Fruit fly (Drosophila melanogaster) whole organism, embryonic: ENCODE results near the gene CG13144.

Experiments used
- Ada2b ChIP-seq: fragments of 200-800 bp; sonication (Bioruptor generic); IDR thresholded peaks from 2 replicates; pipeline ENCODE4 v1.3.6; 2022; ENCODE audit warnings: missing biosample characterization, missing genetic modification characterization
- CG10431 ChIP-seq: fragments of 200-800 bp; sonication (Bioruptor generic); optimal IDR thresholded peaks from 3 replicates; lab custom pipeline; 2018; ENCODE audit warnings: missing biosample characterization, mild to moderate bottlenecking, missing genetic modification characterization
- CG10959 ChIP-seq: fragments of 200-800 bp; sonication (Bioruptor generic); IDR thresholded peaks from 2 replicates; pipeline ENCODE4 v1.3.6; 2022; ENCODE audit warnings: missing biosample characterization, missing genetic modification characterization
- CG11504 ChIP-seq: fragments of 200-800 bp; sonication (Bioruptor generic); optimal IDR thresholded peaks from 3 replicates; lab custom pipeline; 2019; ENCODE audit warnings: missing biosample characterization, mild to moderate bottlenecking, missing genetic modification characterization, moderate library complexity
- CG12071 ChIP-seq: fragments of 200-800 bp; sonication (Bioruptor generic); optimal IDR thresholded peaks from 3 replicates; lab custom pipeline; 2018; ENCODE audit warnings: missing biosample characterization, mild to moderate bottlenecking, missing genetic modification characterization
- CG14441 ChIP-seq: fragments of 200-800 bp; sonication (Bioruptor generic); IDR thresholded peaks from 2 replicates; pipeline ENCODE4 v1.3.6; 2022; ENCODE audit warnings: missing biosample characterization, missing genetic modification characterization
- CG17361 ChIP-seq: fragments of 200-800 bp; sonication (Bioruptor generic); IDR thresholded peaks from 3 replicates; pipeline ENCODE4 v1.3.6; 2022; ENCODE audit warnings: missing biosample characterization, missing genetic modification characterization
- CG18011 ChIP-seq: fragments of 200-800 bp; sonication (Bioruptor generic); optimal IDR thresholded peaks from 2 replicates; lab custom pipeline; 2017; ENCODE audit warnings: missing biosample characterization, missing genetic modification characterization, mild to moderate bottlenecking, moderate library complexity, missing genotype
- CG3163 ChIP-seq: fragments of 200-800 bp; sonication (Bioruptor generic); optimal IDR thresholded peaks from 3 replicates; lab custom pipeline; 2016; ENCODE audit warnings: missing biosample characterization, missing genetic modification characterization
- CG33557 ChIP-seq: fragments of 200-800 bp; sonication (Bioruptor generic); optimal IDR thresholded peaks from 2 replicates; lab custom pipeline; 2019; ENCODE audit warnings: missing biosample characterization, mild to moderate bottlenecking, missing genetic modification characterization, moderate library complexity
- CG34224 ChIP-seq: fragments of 200-800 bp; sonication (Bioruptor generic); IDR thresholded peaks from 3 replicates; pipeline ENCODE4 v1.3.6; 2022; ENCODE audit warnings: missing biosample characterization, missing genetic modification characterization; ENCODE audit not compliant: partially characterized antibody
- CG3995 ChIP-seq: fragments of 200-800 bp; sonication (Bioruptor generic); optimal IDR thresholded peaks from 3 replicates; lab custom pipeline; 2016; ENCODE audit warnings: missing biosample characterization, missing genetic modification characterization
- CG4328 ChIP-seq: fragments of 200-800 bp; sonication (Bioruptor generic); optimal IDR thresholded peaks from 3 replicates; lab custom pipeline; 2017; ENCODE audit warnings: missing biosample characterization, missing genetic modification reagents, missing genetic modification characterization
- CG4820 ChIP-seq: fragments of 200-800 bp; sonication (Bioruptor generic); optimal IDR thresholded peaks from 3 replicates; lab custom pipeline; 2016; ENCODE audit warnings: missing biosample characterization, missing genetic modification characterization
- CG8359 ChIP-seq: fragments of 200-800 bp; sonication (Bioruptor generic); optimal IDR thresholded peaks from 2 replicates; lab custom pipeline; 2017; ENCODE audit warnings: missing biosample characterization, mild to moderate bottlenecking, missing genetic modification characterization, borderline replicate concordance
- CG8924 ChIP-seq: fragments of 200-800 bp; optimal IDR thresholded peaks from 3 replicates; lab custom pipeline; 2019; ENCODE audit warnings: missing biosample characterization, mild to moderate bottlenecking, missing genetic modification characterization, moderate library complexity
- CkIIα-i1 ChIP-seq: fragments of 200-800 bp; sonication (Bioruptor generic); IDR thresholded peaks from 2 replicates; pipeline ENCODE4 v1.3.6; 2022; ENCODE audit warnings: missing biosample characterization, missing genetic modification characterization
- Dll ChIP-seq: fragments of 200-800 bp; sonication (Bioruptor generic); IDR thresholded peaks from 4 replicates; pipeline ENCODE4 v1.3.6; 2022; ENCODE audit warnings: missing biosample characterization, missing genetic modification characterization; ENCODE audit not compliant: partially characterized antibody
- Fer1 ChIP-seq: fragments of 200-800 bp; sonication (Bioruptor generic); optimal IDR thresholded peaks from 2 replicates; lab custom pipeline; 2017; ENCODE audit warnings: missing biosample characterization, mild to moderate bottlenecking, missing genetic modification characterization
- Hey ChIP-seq: fragments of 200-800 bp; sonication (Bioruptor generic); optimal IDR thresholded peaks from 3 replicates; lab custom pipeline; 2018; ENCODE audit warnings: missing biosample characterization, mild to moderate bottlenecking, missing genetic modification characterization
- HmgZ ChIP-seq: fragments of 200-800 bp; sonication (Bioruptor generic); optimal IDR thresholded peaks from 2 replicates; lab custom pipeline; 2018; ENCODE audit warnings: missing biosample characterization, mild to moderate bottlenecking, missing genetic modification characterization
- Hr3 ChIP-seq: fragments of 200-800 bp; sonication (Bioruptor generic); optimal IDR thresholded peaks from 3 replicates; lab custom pipeline; 2016; ENCODE audit warnings: missing biosample characterization, missing genetic modification characterization
- Lhr ChIP-seq: fragments of 200-800 bp; sonication (Bioruptor generic); optimal IDR thresholded peaks from 3 replicates; lab custom pipeline; 2017; ENCODE audit warnings: mild to moderate bottlenecking, missing biosample characterization, missing genetic modification reagents, missing genetic modification characterization
- Nf-YC ChIP-seq: fragments of 200-800 bp; optimal IDR thresholded peaks from 3 replicates; lab custom pipeline; 2019; ENCODE audit warnings: missing biosample characterization, mild to moderate bottlenecking, missing genetic modification characterization, moderate library complexity
- NfI ChIP-seq: fragments of 200-800 bp; sonication (Bioruptor generic); optimal IDR thresholded peaks from 3 replicates; lab custom pipeline; 2018; ENCODE audit warnings: missing biosample characterization, mild to moderate bottlenecking, missing genetic modification characterization, moderate library complexity
- Sox102F ChIP-seq: fragments of 200-800 bp; sonication (Bioruptor generic); optimal IDR thresholded peaks from 2 replicates; lab custom pipeline; 2018; ENCODE audit warnings: missing biosample characterization, mild to moderate bottlenecking, missing genetic modification characterization, moderate library complexity
- Stat92E ChIP-seq, 3 experiments: fragments of >200 bp in 2 of 3; fragments of 200-800 bp in 1 of 3; sonication (Bioruptor generic) in 1 of 3; optimal IDR thresholded peaks; 2 replicates each; lab custom pipeline; 2017 to 2019; ENCODE audit warnings: missing biosample characterization in 3 of 3, missing genetic modification characterization in 3 of 3, mild to moderate bottlenecking in 1 of 3, moderate library complexity in 1 of 3
- Trl ChIP-seq, 3 experiments: fragments of >200 bp in 2 of 3; fragments of 200-800 bp in 1 of 3; sonication (Bioruptor generic) in 1 of 3; optimal IDR thresholded peaks; 2 replicates in 1 of 3; 3 replicates in 2 of 3; lab custom pipeline; 2016 to 2017; ENCODE audit warnings: missing biosample characterization in 1 of 3, missing genetic modification characterization in 1 of 3
- abd-A ChIP-seq: fragments of 200-800 bp; sonication (Bioruptor generic); optimal IDR thresholded peaks from 3 replicates; lab custom pipeline; 2019; ENCODE audit warnings: missing biosample characterization, mild to moderate bottlenecking, missing genetic modification characterization, moderate library complexity
- btn ChIP-seq: fragments of 200-800 bp; sonication (Bioruptor generic); optimal IDR thresholded peaks from 2 replicates; lab custom pipeline; 2016; ENCODE audit warnings: missing biosample characterization, missing genetic modification characterization
- cg ChIP-seq: fragments of 200-800 bp; sonication (Bioruptor generic); optimal IDR thresholded peaks from 3 replicates; lab custom pipeline; 2019; ENCODE audit warnings: missing biosample characterization, mild to moderate bottlenecking, missing genetic modification characterization, moderate library complexity
- chif ChIP-seq, 2 experiments: fragments of 200-800 bp; sonication (Bioruptor generic); optimal IDR thresholded peaks; 3 replicates each; lab custom pipeline; 2016; ENCODE audit warnings: missing biosample characterization in 2 of 2, missing genetic modification characterization in 2 of 2
- croc ChIP-seq: fragments of 200-800 bp; sonication (Bioruptor generic); conservative IDR thresholded peaks from 3 replicates; pipeline ENCODE4 v1.3.6; 2022; ENCODE audit warnings: missing biosample characterization, missing genetic modification characterization
- crp ChIP-seq, 2 experiments: fragments of 200-800 bp; sonication (Bioruptor generic); optimal IDR thresholded peaks; 2 replicates in 1 of 2; 3 replicates in 1 of 2; lab custom pipeline; 2017; ENCODE audit warnings: missing biosample characterization in 2 of 2, missing genetic modification characterization in 2 of 2, mild to moderate bottlenecking in 1 of 2, moderate library complexity in 1 of 2
- dati ChIP-seq: fragments of 200-800 bp; sonication (Bioruptor generic); IDR thresholded peaks from 2 replicates; pipeline ENCODE4 v1.3.6; 2022; ENCODE audit warnings: missing biosample characterization, missing genetic modification characterization
- dm ChIP-seq: fragments of 200-800 bp; sonication (Bioruptor generic); optimal IDR thresholded peaks from 3 replicates; lab custom pipeline; 2016; ENCODE audit warnings: missing biosample characterization, missing genetic modification characterization
- eve ChIP-seq, 2 experiments: fragments of >200 bp; optimal IDR thresholded peaks; 2 replicates each; lab custom pipeline; 2017; ENCODE audit warnings: missing biosample characterization in 2 of 2, missing genetic modification characterization in 2 of 2
- kah ChIP-seq: fragments of 200-800 bp; sonication (Bioruptor generic); optimal IDR thresholded peaks from 2 replicates; lab custom pipeline; 2018; ENCODE audit warnings: missing biosample characterization, mild to moderate bottlenecking, missing genetic modification characterization
- klu ChIP-seq: fragments of 200-800 bp; sonication (Bioruptor generic); IDR thresholded peaks from 2 replicates; pipeline ENCODE4 v1.3.6; 2022; ENCODE audit warnings: missing biosample characterization, missing genetic modification characterization
- mirr ChIP-seq: fragments of 200-800 bp; sonication (Bioruptor generic); optimal IDR thresholded peaks from 3 replicates; lab custom pipeline; 2018; ENCODE audit warnings: missing biosample characterization, mild to moderate bottlenecking, missing genetic modification characterization
- org-1 ChIP-seq: fragments of 200-800 bp; sonication (Bioruptor generic); optimal IDR thresholded peaks from 2 replicates; lab custom pipeline; 2017; ENCODE audit warnings: missing biosample characterization, missing genetic modification characterization
- peb ChIP-seq: fragments of 200-800 bp; sonication (Bioruptor generic); IDR thresholded peaks from 2 replicates; pipeline ENCODE4 v1.3.6; 2022; ENCODE audit warnings: missing biosample characterization, missing genetic modification characterization
- sima ChIP-seq: fragments of 200-800 bp; sonication (Bioruptor generic); optimal IDR thresholded peaks from 2 replicates; lab custom pipeline; 2016; ENCODE audit warnings: missing biosample characterization, missing genetic modification characterization
- sna ChIP-seq: fragments of 200-800 bp; sonication (Bioruptor generic); IDR thresholded peaks from 2 replicates; pipeline ENCODE4 v1.3.6; 2022; ENCODE audit warnings: missing biosample characterization, missing genetic modification characterization; ENCODE audit not compliant: partially characterized antibody
- ssp ChIP-seq: fragments of 200-800 bp; sonication (Bioruptor generic); IDR thresholded peaks from 2 replicates; pipeline ENCODE4 v1.3.6; 2022; ENCODE audit warnings: missing biosample characterization, missing genetic modification characterization
- tio ChIP-seq: fragments of 200-800 bp; sonication (Bioruptor generic); optimal IDR thresholded peaks from 2 replicates; lab custom pipeline; 2017; ENCODE audit warnings: missing biosample characterization, missing genetic modification characterization, inconsistent platforms
- z ChIP-seq: fragments of 200-800 bp; sonication (Bioruptor generic); IDR thresholded peaks from 3 replicates; pipeline ENCODE4 v1.3.6; 2022; ENCODE audit warnings: missing biosample characterization, missing genetic modification characterization
- zfh1 ChIP-seq: fragments of 200-800 bp; sonication (Bioruptor generic); IDR thresholded peaks from 3 replicates; pipeline ENCODE4 v1.3.6; 2022; ENCODE audit warnings: missing biosample characterization, missing genetic modification characterization

CG13144 gene

dm6 chr2L:10522174-10522893, 31.1 kb upstream of the CG13144 start (continued):
- TF ChIP-seq Lhr (GFP tag; lab: Kevin White, UChicago) (no peak), eve (GFP tag; optimal IDR thresholded peaks at IDR 0.05; lab: Kevin White, UChicago) (peak in 1 of 2 experiments; percentile 68), btn (GFP tag; lab: Kevin White, UChicago) (no peak), CG10431 (GFP tag; lab: Kevin White, UChicago) (no peak), zfh1 (GFP tag; lab: Robert Waterston, UW) (no peak), HmgZ (no peak), CG10959 (no peak), Hr3 (peak; percentile 67), CG3163 (GFP tag; lab: Kevin White, UChicago) (no peak), chif (GFP tag; optimal IDR thresholded peaks at IDR 0.05; lab: Kevin White, UChicago) (no peak), Sox102F (GFP tag; lab: Kevin White, UChicago) (peak; percentile 75), CkIIα-i1 (no peak), Trl (optimal IDR thresholded peaks at IDR 0.05; lab: Kevin White, UChicago) (no peak), Trl (GFP tag; optimal IDR thresholded peaks at IDR 0.05; lab: Kevin White, UChicago) (no peak), Ada2b (GFP tag; lab: Robert Waterston, UW) (peak; percentile 46), Dll (no peak), z (GFP tag; lab: Robert Waterston, UW) (no peak; the same call in 2 of the 3 replicates), CG33557 (GFP tag; lab: Kevin White, UChicago) (no peak), CG14441 (GFP tag; lab: Robert Waterston, UW) (peak; percentile 74), dati (GFP tag; lab: Robert Waterston, UW) (no peak), CG11504 (peak; percentile 83), CG12071 (GFP tag; lab: Kevin White, UChicago) (no peak), Hey (tag; lab: Kevin White, UChicago) (no peak), CG17361 (GFP tag; lab: Robert Waterston, UW) (peak; percentile 83), kah (GFP tag; lab: Kevin White, UChicago) (no peak), cg (no peak), ssp (GFP tag; lab: Robert Waterston, UW) (peak; percentile 61), dm (no peak), Nf-YC (tag; lab: Kevin White, UChicago) (no peak), crp (GFP tag; optimal IDR thresholded peaks at IDR 0.05; lab: Kevin White, UChicago) (peak in 1 of 2 experiments; percentile 6), tio (peak; percentile 67), Fer1 (peak; percentile 63), CG4328 (GFP tag; lab: Kevin White, UChicago) (no peak), CG34224 (GFP tag; lab: Robert Waterston, UW) (no peak), abd-A (peak; percentile 62), NfI (GFP tag; lab: Kevin White, UChicago) (peak; percentile 28), mirr (no peak), CG8924 (tag; lab: Kevin White, UChicago) (peak; percentile 64), sna (GFP tag; lab: Robert Waterston, UW) (no peak), CG8359 (GFP tag; lab: Kevin White, UChicago) (no peak), croc (GFP tag; lab: Robert Waterston, UW) (no peak; the same call in 2 of the 3 replicates), sima (GFP tag; lab: Kevin White, UChicago) (no peak), CG3995 (GFP tag; lab: Kevin White, UChicago) (no peak), klu (GFP tag; lab: Robert Waterston, UW) (peak; percentile 49; the same call in 1 of the 2 replicates), Stat92E (GFP tag; optimal IDR thresholded peaks at IDR 0.05; lab: Kevin White, UChicago) (no peak), org-1 (GFP tag; lab: Kevin White, UChicago) (peak; percentile 70), peb (GFP tag; lab: Robert Waterston, UW) (no peak), CG18011 (GFP tag; lab: Kevin White, UChicago) (peak; percentile 10), CG4820 (GFP tag; lab: Kevin White, UChicago) (peak; percentile 51)
